Fruit fly (Drosophila melanogaster) whole organism, prepupa: Measurements from ENCODE around the gene CG3719.

Experiments used
- CG10631 ChIP-seq: fragments of 200-800 bp; sonication (Bioruptor generic); optimal IDR thresholded peaks from 2 replicates; lab custom pipeline; 2016; ENCODE audit warnings: missing biosample characterization, missing genetic modification characterization
- Ets21C ChIP-seq: fragments of 200-800 bp; sonication (Bioruptor generic); optimal IDR thresholded peaks from 3 replicates; lab custom pipeline; 2016; ENCODE audit warnings: missing biosample characterization, missing genetic modification characterization
- Sox102F ChIP-seq: fragments of 200-800 bp; sonication (Bioruptor generic); optimal IDR thresholded peaks from 2 replicates; lab custom pipeline; 2016; ENCODE audit warnings: missing biosample characterization, mild to moderate bottlenecking, missing genetic modification characterization
- Sox15 ChIP-seq: fragments of 200-800 bp; sonication (Bioruptor generic); optimal IDR thresholded peaks from 3 replicates; lab custom pipeline; 2016; ENCODE audit warnings: missing biosample characterization, missing genetic modification characterization
- fd59A ChIP-seq: fragments of 200-800 bp; sonication (Bioruptor generic); optimal IDR thresholded peaks from 2 replicates; lab custom pipeline; 2017; ENCODE audit warnings: missing biosample characterization, mild to moderate bottlenecking, missing genetic modification characterization, missing genetic modification reagents
- pdm3 ChIP-seq: fragments of 200-800 bp; sonication (Bioruptor generic); optimal IDR thresholded peaks from 3 replicates; lab custom pipeline; 2016; ENCODE audit warnings: missing biosample characterization, missing genetic modification characterization
- salr ChIP-seq, 2 experiments: fragments of 200-800 bp; sonication (Bioruptor generic); optimal IDR thresholded peaks; 3 replicates each; lab custom pipeline; 2016 to 2018; ENCODE audit warnings: missing biosample characterization in 2 of 2, missing genetic modification characterization in 2 of 2, mild to moderate bottlenecking in 1 of 2

dm6 chrX:1341944-1342392 lies 38.3 kb downstream of the CG3719 start, which contains the start of gene Naa30A:
- no peak for TF ChIP-seq salr (GFP tag; optimal IDR thresholded peaks at IDR 0.05; lab: Kevin White, UChicago)
- TF ChIP-seq Sox102F = peak; percentile 11
- no peak for TF ChIP-seq pdm3 (GFP tag; lab: Kevin White, UChicago)
- no peak for TF ChIP-seq fd59A (GFP tag; lab: Kevin White, UChicago)
- TF ChIP-seq Sox15 (GFP tag; lab: Kevin White, UChicago) = no peak
- no peak for TF ChIP-seq Ets21C
- no peak for TF ChIP-seq CG10631 (GFP tag; lab: Kevin White, UChicago)
